Worm (Caenorhabditis elegans): ENCODE results near the gene F57G12.2.

ce11 chrX:12149638-12150137 lies 10.2 kb downstream of the F57G12.2 start, which contains the start of gene znf-474:
- TF ChIP-seq snpc-4 (tag; optimal IDR thresholded peaks at IDR 0.05), result no peak
- no peak for TF ChIP-seq lin-15B (tag; optimal IDR thresholded peaks at IDR 0.05)

Measured in whole organism, L3 larva.